Worm (Caenorhabditis elegans): ENCODE data around the gene F59A6.12.

DNA sequence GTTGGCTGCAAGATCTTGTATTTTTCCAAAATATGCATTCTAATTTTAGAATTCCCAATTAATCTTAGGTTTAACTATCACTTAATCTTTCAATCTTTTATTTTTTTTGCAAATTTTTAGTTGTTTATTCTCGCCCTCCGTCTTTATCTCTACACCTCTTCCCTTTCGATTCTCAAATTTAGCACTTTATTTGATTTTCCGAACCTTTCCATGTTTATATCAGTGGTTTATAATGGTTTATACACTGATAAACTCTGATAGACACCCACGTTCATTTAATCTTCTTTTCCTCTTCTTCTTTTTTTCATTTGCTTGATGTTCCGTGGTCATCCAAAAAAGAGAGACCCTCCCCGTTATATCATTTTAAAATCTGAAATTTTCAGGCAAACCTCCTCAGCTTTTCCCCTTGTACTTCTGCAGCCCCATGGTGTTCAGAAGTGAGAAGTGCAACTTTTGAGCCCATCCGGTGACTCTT lies 10.5 kb upstream of the F59A6.12 start, which contains the start of the genes nsy-1 and F59A6.13:
- TF ChIP-seq lsy-2 (tag; optimal IDR thresholded peaks at IDR 0.05) (no peak), nhr-76 (tag; optimal IDR thresholded peaks at IDR 0.05) (no peak), efl-1 (optimal IDR thresholded peaks at IDR 0.05) (no peak), efl-1 (GFP tag; optimal IDR thresholded peaks at IDR 0.05 in 1 of 2) (peak in 1 of 2 experiments; percentile 72), snpc-4 (tag; optimal IDR thresholded peaks at IDR 0.05) (no peak), ceh-8 (GFP tag; optimal IDR thresholded peaks at IDR 0.05) (no peak), tlp-1 (tag; optimal IDR thresholded peaks at IDR 0.05) (no peak), ama-1 (optimal IDR thresholded peaks at IDR 0.05) (no peak), ceh-82 (tag; optimal IDR thresholded peaks at IDR 0.05) (no peak), fkh-8 (tag; optimal IDR thresholded peaks at IDR 0.05) (no peak), nhr-20 (tag; optimal IDR thresholded peaks at IDR 0.05) (no peak)

Data from whole organism, L1 larva.